Worm (Caenorhabditis elegans) whole organism, L3 larva: Measurements from ENCODE around the gene C08F8.15.

Source experiments
- fkh-2 ChIP-seq: fragments of 150-350 bp; optimal IDR thresholded peaks from 2 replicates; lab custom pipeline; 2014; ENCODE audit warnings: missing biosample characterization, missing genetic modification reagents, missing genetic modification characterization
- fos-1 ChIP-seq: fragments of 150-350 bp; optimal IDR thresholded peaks from 2 replicates; lab custom pipeline; 2014; ENCODE audit warnings: missing biosample characterization, missing genetic modification characterization
- jun-1 ChIP-seq: fragments of 150-350 bp; optimal IDR thresholded peaks from 2 replicates; lab custom pipeline; 2014; ENCODE audit warnings: missing biosample characterization, missing genetic modification reagents, missing genetic modification characterization
- lin-15B ChIP-seq: fragments of 150-350 bp; optimal IDR thresholded peaks from 2 replicates; lab custom pipeline; 2014; ENCODE audit warnings: missing biosample characterization, missing genetic modification characterization
- mdl-1 ChIP-seq: fragments of 150-350 bp; optimal IDR thresholded peaks from 2 replicates; lab custom pipeline; 2014; ENCODE audit warnings: missing biosample characterization, missing genetic modification characterization
- nhr-12 ChIP-seq: fragments of 150-350 bp; optimal IDR thresholded peaks from 2 replicates; lab custom pipeline; 2014; ENCODE audit warnings: missing biosample characterization, missing genetic modification characterization
- pha-4 ChIP-seq: fragments of 150-350 bp; optimal IDR thresholded peaks from 2 replicates; lab custom pipeline; 2014; ENCODE audit warnings: missing biosample characterization, missing genetic modification reagents, missing genetic modification characterization
- skn-1 ChIP-seq: fragments of 150-350 bp; optimal IDR thresholded peaks from 2 replicates; lab custom pipeline; 2014; ENCODE audit warnings: missing biosample characterization, missing genetic modification characterization
- snpc-4 ChIP-seq: fragments of 150-350 bp; optimal IDR thresholded peaks from 2 replicates; lab custom pipeline; 2014; ENCODE audit warnings: missing biosample characterization, missing genetic modification characterization
- tbx-2 ChIP-seq: sonication (generic microtip); optimal IDR thresholded peaks from 2 replicates; lab custom pipeline; 2016; ENCODE audit warnings: mild to moderate bottlenecking, missing genetic modification characterization, missing compliant biosample characterization
- unc-39 ChIP-seq: sonication (generic microtip); optimal IDR thresholded peaks from 4 replicates; lab custom pipeline; 2017; ENCODE audit warnings: missing biosample characterization, missing genetic modification characterization
- zag-1 ChIP-seq: fragments of 150-350 bp; optimal IDR thresholded peaks from 2 replicates; lab custom pipeline; 2014; ENCODE audit warnings: missing biosample characterization, missing genetic modification characterization
- ztf-11 ChIP-seq: fragments of 150-350 bp; optimal IDR thresholded peaks from 2 replicates; lab custom pipeline; 2014; ENCODE audit warnings: missing biosample characterization, missing genetic modification characterization

DNA sequence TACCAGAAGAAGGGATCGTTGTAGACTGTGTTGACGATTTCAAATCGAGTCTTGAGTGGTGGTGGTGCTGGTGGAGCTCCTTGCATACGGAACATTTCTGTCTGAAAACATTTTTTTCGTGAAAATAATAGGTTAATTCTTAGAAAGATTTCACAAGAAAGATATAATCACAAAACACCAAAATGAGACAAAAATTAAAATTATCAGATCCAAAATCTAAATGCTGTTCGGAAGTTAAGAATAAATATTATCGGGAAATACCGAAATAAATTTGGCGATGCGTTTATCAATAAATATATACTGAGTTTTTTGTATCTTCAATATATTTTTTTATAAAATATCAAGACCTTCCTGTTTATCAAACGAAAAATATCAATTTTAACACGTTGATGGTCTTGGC lies 17.9 kb upstream of the C08F8.15 start, which contains the start of gene C08F8.9:
- TF ChIP-seq nhr-12 (tag; lab: Kevin White, UChicago) (no peak), fos-1 (tag; lab: Kevin White, UChicago) (no peak), unc-39 (tag; lab: Kevin White, UChicago) (no peak), skn-1 (no peak), lin-15B (tag; lab: Kevin White, UChicago) (no peak), pha-4 (no peak), ztf-11 (no peak), jun-1 (no peak), zag-1 (tag; lab: Kevin White, UChicago) (no peak), mdl-1 (tag; lab: Kevin White, UChicago) (no peak), snpc-4 (no peak), tbx-2 (tag; lab: Kevin White, UChicago) (no peak), fkh-2 (tag; lab: Kevin White, UChicago) (no peak)
